Worm (Caenorhabditis elegans) whole organism, late embryonic: ENCODE data around the gene ZK1290.10.

Experiments
- F13H6.1 ChIP-seq: sonication (generic microtip); optimal IDR thresholded peaks from 2 replicates; lab custom pipeline; 2016; ENCODE audit warnings: missing genetic modification characterization, missing compliant biosample characterization
- K02D7.2 ChIP-seq: sonication (generic microtip); optimal IDR thresholded peaks from 2 replicates; lab custom pipeline; 2017; ENCODE audit warnings: mild to moderate bottlenecking, missing genetic modification characterization, missing compliant biosample characterization
- K09A11.1 ChIP-seq: sonication (generic microtip); optimal IDR thresholded peaks from 2 replicates; lab custom pipeline; 2017; ENCODE audit warnings: antibody characterized with exemption, mild to moderate bottlenecking, missing genetic modification characterization, missing compliant biosample characterization; ENCODE audit not compliant: insufficient read depth
- ahr-1 ChIP-seq: sonication (generic microtip); optimal IDR thresholded peaks from 2 replicates; lab custom pipeline; 2016; ENCODE audit warnings: missing genetic modification characterization, missing compliant biosample characterization
- ceh-18 ChIP-seq: sonication (generic microtip); optimal IDR thresholded peaks from 2 replicates; lab custom pipeline; 2016; ENCODE audit warnings: missing genetic modification characterization, missing compliant biosample characterization
- ceh-19 ChIP-seq: fragments of 200-800 bp; sonication (Bioruptor generic); optimal IDR thresholded peaks from 2 replicates; lab custom pipeline; 2018; ENCODE audit warnings: mild to moderate bottlenecking, missing genetic modification characterization, missing compliant biosample characterization
- ceh-2 ChIP-seq: sonication (generic microtip); optimal IDR thresholded peaks from 2 replicates; lab custom pipeline; 2016; ENCODE audit warnings: missing genotype, missing genetic modification characterization, missing compliant biosample characterization
- ceh-22 ChIP-seq: sonication (generic microtip); optimal IDR thresholded peaks from 2 replicates; lab custom pipeline; 2017; ENCODE audit warnings: missing biosample characterization, missing genetic modification characterization
- ceh-24 ChIP-seq: sonication (generic microtip); optimal IDR thresholded peaks from 2 replicates; lab custom pipeline; 2016; ENCODE audit warnings: mild to moderate bottlenecking, missing genetic modification characterization, missing compliant biosample characterization
- ceh-30 ChIP-seq: fragments of 150-350 bp; optimal IDR thresholded peaks from 2 replicates; lab custom pipeline; 2014; ENCODE audit warnings: missing biosample characterization, missing genetic modification characterization
- ceh-31 ChIP-seq: sonication (generic microtip); optimal IDR thresholded peaks from 2 replicates; lab custom pipeline; 2016; ENCODE audit warnings: missing genetic modification characterization, missing compliant biosample characterization
- ceh-34 ChIP-seq: sonication (generic microtip); optimal IDR thresholded peaks from 2 replicates; lab custom pipeline; 2016; ENCODE audit warnings: mild to moderate bottlenecking, missing genetic modification characterization, missing compliant biosample characterization
- ceh-6 ChIP-seq: fragments of 200-800 bp; sonication (Bioruptor generic); optimal IDR thresholded peaks from 2 replicates; lab custom pipeline; 2018; ENCODE audit warnings: mild to moderate bottlenecking, missing genetic modification characterization, missing compliant biosample characterization
- ceh-9 ChIP-seq: sonication (generic microtip); optimal IDR thresholded peaks from 2 replicates; lab custom pipeline; 2016; ENCODE audit warnings: mild to moderate bottlenecking, missing genetic modification characterization, inconsistent platforms, missing compliant biosample characterization
- che-1 ChIP-seq: sonication (generic microtip); optimal IDR thresholded peaks from 2 replicates; lab custom pipeline; 2016; ENCODE audit warnings: mild to moderate bottlenecking, missing genetic modification characterization, missing compliant biosample characterization
- dmd-4 ChIP-seq: sonication (generic microtip); optimal IDR thresholded peaks from 2 replicates; lab custom pipeline; 2016; ENCODE audit warnings: borderline replicate concordance, missing genetic modification characterization, missing compliant biosample characterization
- elt-2 ChIP-seq: sonication (generic microtip); optimal IDR thresholded peaks from 2 replicates; lab custom pipeline; 2016; ENCODE audit warnings: missing genetic modification reagents, missing genetic modification characterization, missing compliant biosample characterization
- fax-1 ChIP-seq: sonication (generic microtip); optimal IDR thresholded peaks from 2 replicates; lab custom pipeline; 2016; ENCODE audit warnings: missing genotype, missing genetic modification characterization, missing compliant biosample characterization
- fkh-10 ChIP-seq: fragments of 150-350 bp; optimal IDR thresholded peaks from 2 replicates; lab custom pipeline; 2014; ENCODE audit warnings: missing biosample characterization, missing genetic modification reagents, missing genetic modification characterization
- fkh-6 ChIP-seq: sonication (generic microtip); optimal IDR thresholded peaks from 2 replicates; lab custom pipeline; 2016; ENCODE audit warnings: missing genetic modification characterization, missing compliant biosample characterization
- gmeb-2 ChIP-seq: sonication (generic microtip); optimal IDR thresholded peaks from 2 replicates; lab custom pipeline; 2016; ENCODE audit warnings: missing genetic modification characterization, inconsistent platforms, missing compliant biosample characterization
- hlh-15 ChIP-seq: sonication (generic microtip); optimal IDR thresholded peaks from 2 replicates; lab custom pipeline; 2016; ENCODE audit warnings: missing genetic modification characterization, missing compliant biosample characterization
- hlh-30 ChIP-seq: sonication (generic microtip); optimal IDR thresholded peaks from 2 replicates; lab custom pipeline; 2017; ENCODE audit warnings: antibody characterized with exemption, missing genetic modification characterization, missing compliant biosample characterization; ENCODE audit not compliant: insufficient read depth
- lin-11 ChIP-seq: fragments of 200-800 bp; sonication (Bioruptor generic); optimal IDR thresholded peaks from 2 replicates; lab custom pipeline; 2018; ENCODE audit warnings: mild to moderate bottlenecking, missing genetic modification characterization, missing compliant biosample characterization
- madf-2 ChIP-seq: sonication (generic microtip); optimal IDR thresholded peaks from 2 replicates; lab custom pipeline; 2017; ENCODE audit warnings: missing genetic modification characterization, missing compliant biosample characterization
- nfya-1 ChIP-seq: sonication (generic microtip); optimal IDR thresholded peaks from 2 replicates; lab custom pipeline; 2017; ENCODE audit warnings: missing genetic modification characterization, mild to moderate bottlenecking, missing compliant biosample characterization, antibody characterized with exemption, moderate library complexity
- nhr-11 ChIP-seq: fragments of 150-350 bp; optimal IDR thresholded peaks from 2 replicates; lab custom pipeline; 2014; ENCODE audit warnings: missing biosample characterization, missing genetic modification characterization
- nhr-232 ChIP-seq: sonication (generic microtip); optimal IDR thresholded peaks from 2 replicates; lab custom pipeline; 2016; ENCODE audit warnings: missing genetic modification characterization, missing compliant biosample characterization
- pag-3 ChIP-seq: sonication (generic microtip); optimal IDR thresholded peaks from 2 replicates; lab custom pipeline; 2016; ENCODE audit warnings: missing compliant biosample characterization, missing genetic modification characterization, borderline replicate concordance
- pha-2 ChIP-seq: sonication (generic microtip); optimal IDR thresholded peaks from 2 replicates; lab custom pipeline; 2017; ENCODE audit warnings: mild to moderate bottlenecking, missing genetic modification characterization, missing compliant biosample characterization
- pha-4 ChIP-seq: fragments of 150-350 bp; optimal IDR thresholded peaks from 2 replicates; lab custom pipeline; 2018; ENCODE audit warnings: missing biosample characterization, missing genetic modification reagents, missing genetic modification characterization
- pros-1 ChIP-seq: fragments of 150-350 bp; optimal IDR thresholded peaks from 2 replicates; lab custom pipeline; 2014; ENCODE audit warnings: missing biosample characterization, missing genetic modification reagents, missing genetic modification characterization
- ref-2 ChIP-seq: sonication (generic microtip); optimal IDR thresholded peaks from 2 replicates; lab custom pipeline; 2016; ENCODE audit warnings: missing genetic modification characterization, missing compliant biosample characterization
- rnt-1 ChIP-seq: sonication (generic microtip); optimal IDR thresholded peaks from 2 replicates; lab custom pipeline; 2016; ENCODE audit warnings: missing genetic modification characterization, missing compliant biosample characterization
- sox-4 ChIP-seq: sonication (generic microtip); optimal IDR thresholded peaks from 2 replicates; lab custom pipeline; 2017; ENCODE audit warnings: mild to moderate bottlenecking, missing genetic modification characterization, inconsistent platforms, missing compliant biosample characterization
- tbx-2 ChIP-seq: sonication (generic microtip); optimal IDR thresholded peaks from 2 replicates; lab custom pipeline; 2016; ENCODE audit warnings: missing genetic modification characterization, missing compliant biosample characterization
- tbx-7 ChIP-seq: sonication (generic microtip); optimal IDR thresholded peaks from 2 replicates; lab custom pipeline; 2016; ENCODE audit warnings: missing genotype, missing genetic modification characterization, missing compliant biosample characterization
- unc-55 ChIP-seq: sonication (generic microtip); optimal IDR thresholded peaks from 2 replicates; lab custom pipeline; 2017; ENCODE audit warnings: missing biosample characterization, missing genetic modification reagents, missing genetic modification characterization

ZK1290.10 gene

DNA sequence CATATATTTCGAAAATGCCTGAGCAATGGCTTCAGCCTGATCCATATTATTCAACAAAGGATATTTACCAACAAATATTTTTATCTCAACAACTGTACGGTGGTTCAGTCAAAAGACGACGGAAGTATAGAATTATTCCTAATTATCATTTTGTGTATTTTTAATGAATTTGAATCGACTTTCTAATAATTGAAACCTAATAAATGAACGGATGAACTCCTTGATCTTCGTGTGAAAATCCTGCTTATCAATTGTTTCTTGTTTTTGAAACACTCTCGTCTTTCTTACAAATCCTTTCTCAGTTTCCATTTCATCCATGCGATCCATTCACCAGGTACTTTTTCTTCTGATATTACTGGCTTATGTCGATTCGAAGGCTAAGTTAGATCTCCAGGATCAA lies 21.9 kb upstream of the ZK1290.10 start, which contains the start of gene F35D2.1:
Gene F35D2.1, plus strand, starts transcription at position 301 of the 400 bp plus-strand sequence.
- TF ChIP-seq K02D7.2 (tag; lab: Kevin White, UChicago) = no peak
- no peak for TF ChIP-seq K09A11.1

DNA sequence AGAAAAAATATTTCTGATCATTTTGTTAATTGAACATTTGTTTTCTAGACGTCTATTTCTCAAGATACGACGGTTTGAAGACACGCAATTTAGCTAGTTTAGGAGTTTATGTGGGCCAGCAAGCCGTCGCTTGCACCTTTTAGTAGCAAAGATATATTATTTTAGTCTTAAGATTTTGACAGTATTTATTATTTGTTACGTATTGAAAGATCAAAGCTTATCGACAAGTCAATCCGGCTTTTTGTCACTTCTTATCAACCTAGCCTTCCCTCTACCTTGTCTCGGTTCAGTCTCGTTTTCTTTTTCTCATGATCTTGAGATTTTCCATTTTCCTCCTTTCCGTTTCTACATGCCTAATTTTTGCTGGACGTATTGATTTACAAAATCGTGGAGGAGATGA lies 20.4 kb upstream of the ZK1290.10 start, which contains the start of gene F35D2.2:
Gene F35D2.2, plus strand, starts transcription at position 301 of the 400 bp plus-strand sequence.
- TF ChIP-seq rnt-1 (tag; lab: Kevin White, UChicago) (no peak), pha-4 (no peak), nfya-1 (tag; lab: Kevin White, UChicago) (no peak), unc-55 (GFP tag; lab: Kevin White, UChicago) (no peak), sox-4 (tag; lab: Kevin White, UChicago) (no peak), gmeb-2 (no peak), pros-1 (tag; lab: Kevin White, UChicago) (no peak), hlh-15 (tag; lab: Kevin White, UChicago) (no peak), ahr-1 (tag; lab: Kevin White, UChicago) (no peak), tbx-7 (tag; lab: Kevin White, UChicago) (no peak), che-1 (no peak), nhr-232 (no peak), ceh-18 (tag; lab: Kevin White, UChicago) (no peak), hlh-30 (no peak)

DNA sequence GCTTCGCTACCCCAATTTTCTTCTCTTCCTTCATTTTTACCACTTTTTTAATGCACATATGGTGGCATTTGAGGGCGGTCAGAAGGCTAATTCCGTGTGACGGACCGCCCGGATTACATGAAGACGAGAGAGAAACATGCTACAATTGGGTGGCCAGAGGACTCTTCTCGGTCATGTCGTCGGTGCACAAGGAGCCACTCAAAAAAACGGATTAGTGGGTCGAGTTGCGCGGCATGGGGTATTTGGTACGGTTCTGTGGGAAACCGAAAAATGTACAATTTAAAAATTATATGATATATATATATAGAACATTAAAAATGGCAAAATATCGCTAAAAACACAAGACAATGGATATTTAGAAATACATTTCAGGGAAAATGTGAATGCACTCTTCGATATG lies 17.1 kb upstream of the ZK1290.10 start:
- TF ChIP-seq dmd-4 (tag; lab: Kevin White, UChicago) (no peak), pag-3 (tag; lab: Kevin White, UChicago) (no peak), ceh-2 (no peak), sox-4 (tag; lab: Kevin White, UChicago) (no peak), nfya-1 (tag; lab: Kevin White, UChicago) (no peak), lin-11 (tag; lab: Kevin White, UChicago) (no peak), ceh-19 (no peak), ceh-9 (tag; lab: Kevin White, UChicago) (no peak), hlh-30 (no peak), ceh-6 (no peak), ref-2 (tag; lab: Kevin White, UChicago) (no peak), ceh-31 (tag; lab: Kevin White, UChicago) (no peak), ceh-34 (tag; lab: Kevin White, UChicago) (no peak), fax-1 (tag; lab: Kevin White, UChicago) (no peak), rnt-1 (tag; lab: Kevin White, UChicago) (no peak), fkh-10 (no peak), ceh-24 (tag; lab: Kevin White, UChicago) (no peak), fkh-6 (no peak)
- TF ChIP-seq, all 69 proteins: peak for 0

ce11 chrII:7570305-7570704 lies 16.6 kb upstream of the ZK1290.10 start, which contains the start of gene F35D2.3:
F35D2.3 (plus strand) TSS chrII:7570605.
- TF ChIP-seq ceh-22 (tag; lab: Kevin White, UChicago) = no peak
- no peak for TF ChIP-seq ceh-9 (tag; lab: Kevin White, UChicago)
- TF ChIP-seq, all 69 proteins: peak for 0

DNA sequence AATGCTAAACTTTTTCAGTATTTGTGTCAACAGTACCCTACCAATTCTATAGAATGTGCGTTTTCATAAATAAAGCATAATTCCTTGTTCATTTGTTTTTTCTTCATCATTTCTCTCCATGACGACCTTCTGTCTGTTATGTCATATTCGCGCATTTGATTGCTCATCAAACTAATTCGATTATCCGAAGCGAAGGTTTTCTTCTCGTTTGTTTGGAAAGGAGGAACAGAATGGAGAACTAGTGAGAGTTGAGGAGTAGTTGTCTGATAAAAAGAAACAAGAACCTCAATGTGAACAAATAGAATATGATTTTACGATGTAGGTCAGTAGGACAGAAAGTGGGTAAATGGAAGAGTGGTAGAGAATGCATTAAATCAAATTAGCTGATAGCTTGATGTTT lies 8.9 kb upstream of the ZK1290.10 start:
- TF ChIP-seq nhr-11 = no peak
- no peak for TF ChIP-seq sox-4 (tag; lab: Kevin White, UChicago)
- no peak for TF ChIP-seq ceh-30 (tag; lab: Kevin White, UChicago)
- no peak for TF ChIP-seq tbx-2
- TF ChIP-seq elt-2 = no peak
- TF ChIP-seq ceh-22 (tag; lab: Kevin White, UChicago) = no peak
- no peak for TF ChIP-seq madf-2
- TF ChIP-seq pha-2 (tag; lab: Kevin White, UChicago) = no peak
- no peak for TF ChIP-seq F13H6.1 (tag; lab: Kevin White, UChicago)
